In the genomic region with DNA sequence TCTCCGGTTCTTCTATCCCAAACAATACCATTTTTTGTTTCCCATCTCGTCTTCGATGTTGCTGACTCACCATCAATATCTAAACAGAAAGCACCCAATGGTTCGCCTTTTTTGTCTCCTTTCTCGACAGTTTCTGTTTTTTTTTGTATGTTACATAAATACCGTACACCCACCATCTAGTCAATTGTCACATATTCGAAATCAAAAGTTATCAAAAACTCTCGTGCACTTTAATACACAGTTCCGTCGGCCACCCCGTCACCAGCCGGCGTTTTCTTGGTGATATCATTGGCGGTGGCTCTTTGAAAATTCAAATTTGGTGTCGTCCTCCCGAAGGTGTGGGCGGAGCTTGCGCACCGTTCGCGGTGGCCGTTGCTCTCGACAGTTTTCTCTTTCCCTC, we compare ENCODE assay signal across 2 worm cellular contexts.
TF ChIP-seq lines count a peak whose summit lies in the region.

No protein-coding gene starts in this region.

TF ChIP-seq in whole organism, L4 larva, 104 proteins besides CTCF, POLR2A, EP300 and RAD21:
- TF ChIP-seq ceh-44 (GFP tag; IDR thresholded peaks at IDR 0.05; lab: Robert Waterston, UW) (no peak), mxl-3 (GFP tag; optimal IDR thresholded peaks at IDR 0.05; lab: Kevin White, UChicago) (no peak), daf-16 (GFP tag; optimal IDR thresholded peaks at IDR 0.05; lab: Kevin White, UChicago) (no peak), daf-16 (tag; optimal IDR thresholded peaks at IDR 0.05; lab: Kevin White, UChicago) (no peak), aha-1 (tag; lab: Kevin White, UChicago) (peak; percentile 95), tag-97 (GFP tag; IDR thresholded peaks at IDR 0.05; lab: Robert Waterston, UW) (no peak), nhr-102 (tag; optimal IDR thresholded peaks at IDR 0.05; lab: Kevin White, UChicago) (no peak), ama-1 (optimal IDR thresholded peaks at IDR 0.05; lab: Kevin White, UChicago) (no peak), lsy-2 (tag; optimal IDR thresholded peaks at IDR 0.05; lab: Kevin White, UChicago) (peak in 1 of 2 experiments; percentile 8), dve-1 (tag; optimal IDR thresholded peaks at IDR 0.05; lab: Kevin White, UChicago; ENCODE audit: insufficient read depth) (peak; percentile 13), egl-43 (GFP tag; IDR thresholded peaks at IDR 0.05; lab: Robert Waterston, UW) (0 out of 2 replicates have a peak, but pooled peaks have one; percentile 14), set-16 (GFP tag; IDR thresholded peaks at IDR 0.05; lab: Robert Waterston, UW) (0 out of 2 replicates have a peak, but pooled peaks have one; percentile 46)

TF ChIP-seq in whole organism, young adult, 124 proteins besides CTCF, POLR2A, EP300 and RAD21:
- TF ChIP-seq attf-5 (GFP tag; optimal IDR thresholded peaks at IDR 0.05; lab: Kevin White, UChicago) (no peak), zfh-2 (GFP tag; conservative IDR thresholded peaks at IDR 0.05; lab: Robert Waterston, UW) (peak; percentile 63; the same call in 1 of the 2 replicates), B0019.2 (GFP tag; conservative IDR thresholded peaks at IDR 0.05; lab: Robert Waterston, UW) (no peak), lin-26 (GFP tag; IDR thresholded peaks at IDR 0.05; lab: Robert Waterston, UW) (no peak)
